Worm (Caenorhabditis elegans) whole organism, late embryonic: ENCODE measurements around the gene D2096.6.

ENCODE experiments used
- C08G9.2 ChIP-seq: sonication (generic microtip); optimal IDR thresholded peaks from 2 replicates; lab custom pipeline; 2016; ENCODE audit warnings: mild to moderate bottlenecking, missing genetic modification characterization, moderate library complexity, missing compliant biosample characterization
- K02D7.2 ChIP-seq: sonication (generic microtip); optimal IDR thresholded peaks from 2 replicates; lab custom pipeline; 2017; ENCODE audit warnings: mild to moderate bottlenecking, missing genetic modification characterization, missing compliant biosample characterization
- T23F11.4 ChIP-seq: fragments of 200-800 bp; sonication (Bioruptor generic); optimal IDR thresholded peaks from 2 replicates; lab custom pipeline; 2018; ENCODE audit warnings: mild to moderate bottlenecking, missing genetic modification characterization, missing compliant biosample characterization
- ahr-1 ChIP-seq: sonication (generic microtip); optimal IDR thresholded peaks from 2 replicates; lab custom pipeline; 2016; ENCODE audit warnings: missing genetic modification characterization, missing compliant biosample characterization
- ceh-14 ChIP-seq: sonication (generic microtip); optimal IDR thresholded peaks from 2 replicates; lab custom pipeline; 2016; ENCODE audit warnings: missing genotype, missing genetic modification characterization, missing compliant biosample characterization
- ceh-18 ChIP-seq: sonication (generic microtip); optimal IDR thresholded peaks from 2 replicates; lab custom pipeline; 2016; ENCODE audit warnings: missing genetic modification characterization, missing compliant biosample characterization
- ceh-19 ChIP-seq: fragments of 200-800 bp; sonication (Bioruptor generic); optimal IDR thresholded peaks from 2 replicates; lab custom pipeline; 2018; ENCODE audit warnings: mild to moderate bottlenecking, missing genetic modification characterization, missing compliant biosample characterization
- ceh-22 ChIP-seq: sonication (generic microtip); optimal IDR thresholded peaks from 2 replicates; lab custom pipeline; 2017; ENCODE audit warnings: missing biosample characterization, missing genetic modification characterization
- ceh-30 ChIP-seq: fragments of 150-350 bp; optimal IDR thresholded peaks from 2 replicates; lab custom pipeline; 2014; ENCODE audit warnings: missing biosample characterization, missing genetic modification characterization
- ceh-31 ChIP-seq: sonication (generic microtip); optimal IDR thresholded peaks from 2 replicates; lab custom pipeline; 2016; ENCODE audit warnings: missing genetic modification characterization, missing compliant biosample characterization
- ceh-45 ChIP-seq: fragments of 200-800 bp; sonication (Bioruptor generic); IDR thresholded peaks from 2 replicates; pipeline ENCODE4 v1.3.6; 2022; ENCODE audit warnings: missing genetic modification reagents, missing genetic modification characterization, missing compliant biosample characterization
- ceh-6 ChIP-seq: fragments of 200-800 bp; sonication (Bioruptor generic); optimal IDR thresholded peaks from 2 replicates; lab custom pipeline; 2018; ENCODE audit warnings: mild to moderate bottlenecking, missing genetic modification characterization, missing compliant biosample characterization
- ceh-9 ChIP-seq: sonication (generic microtip); optimal IDR thresholded peaks from 2 replicates; lab custom pipeline; 2016; ENCODE audit warnings: mild to moderate bottlenecking, missing genetic modification characterization, inconsistent platforms, missing compliant biosample characterization
- che-1 ChIP-seq: sonication (generic microtip); optimal IDR thresholded peaks from 2 replicates; lab custom pipeline; 2016; ENCODE audit warnings: mild to moderate bottlenecking, missing genetic modification characterization, missing compliant biosample characterization
- elt-2 ChIP-seq: sonication (generic microtip); optimal IDR thresholded peaks from 2 replicates; lab custom pipeline; 2016; ENCODE audit warnings: missing genetic modification reagents, missing genetic modification characterization, missing compliant biosample characterization
- fkh-10 ChIP-seq: fragments of 150-350 bp; optimal IDR thresholded peaks from 2 replicates; lab custom pipeline; 2014; ENCODE audit warnings: missing biosample characterization, missing genetic modification reagents, missing genetic modification characterization
- hlh-13 ChIP-seq: fragments of 200-800 bp; sonication (Bioruptor generic); optimal IDR thresholded peaks from 2 replicates; lab custom pipeline; 2018; ENCODE audit warnings: mild to moderate bottlenecking, missing genetic modification characterization, missing compliant biosample characterization
- hlh-15 ChIP-seq: sonication (generic microtip); optimal IDR thresholded peaks from 2 replicates; lab custom pipeline; 2016; ENCODE audit warnings: missing genetic modification characterization, missing compliant biosample characterization
- hlh-6 ChIP-seq: sonication (generic microtip); optimal IDR thresholded peaks from 2 replicates; lab custom pipeline; 2016; ENCODE audit warnings: missing genotype, missing genetic modification characterization, missing compliant biosample characterization
- lim-6 ChIP-seq: sonication (generic microtip); optimal IDR thresholded peaks from 2 replicates; lab custom pipeline; 2016; ENCODE audit warnings: missing genetic modification characterization, missing compliant biosample characterization
- lin-11 ChIP-seq: fragments of 200-800 bp; sonication (Bioruptor generic); optimal IDR thresholded peaks from 2 replicates; lab custom pipeline; 2018; ENCODE audit warnings: mild to moderate bottlenecking, missing genetic modification characterization, missing compliant biosample characterization
- madf-2 ChIP-seq: sonication (generic microtip); optimal IDR thresholded peaks from 2 replicates; lab custom pipeline; 2017; ENCODE audit warnings: missing genetic modification characterization, missing compliant biosample characterization
- nfya-1 ChIP-seq: sonication (generic microtip); optimal IDR thresholded peaks from 2 replicates; lab custom pipeline; 2017; ENCODE audit warnings: missing genetic modification characterization, mild to moderate bottlenecking, missing compliant biosample characterization, antibody characterized with exemption, moderate library complexity
- nhr-11 ChIP-seq: fragments of 150-350 bp; optimal IDR thresholded peaks from 2 replicates; lab custom pipeline; 2014; ENCODE audit warnings: missing biosample characterization, missing genetic modification characterization
- odd-2 ChIP-seq: sonication (generic microtip); optimal IDR thresholded peaks from 2 replicates; lab custom pipeline; 2017; ENCODE audit warnings: antibody characterized with exemption, mild to moderate bottlenecking, missing genetic modification characterization, missing compliant biosample characterization
- pag-3 ChIP-seq: sonication (generic microtip); optimal IDR thresholded peaks from 2 replicates; lab custom pipeline; 2016; ENCODE audit warnings: missing compliant biosample characterization, missing genetic modification characterization, borderline replicate concordance
- pat-9 ChIP-seq: fragments of 200-800 bp; sonication (Bioruptor generic); optimal IDR thresholded peaks from 2 replicates; lab custom pipeline; 2018; ENCODE audit warnings: mild to moderate bottlenecking, missing genetic modification characterization, moderate library complexity, missing compliant biosample characterization
- pax-1 ChIP-seq: fragments of 150-350 bp; optimal IDR thresholded peaks from 2 replicates; lab custom pipeline; 2014; ENCODE audit warnings: missing biosample characterization, missing genetic modification characterization
- pha-2 ChIP-seq: sonication (generic microtip); optimal IDR thresholded peaks from 2 replicates; lab custom pipeline; 2017; ENCODE audit warnings: mild to moderate bottlenecking, missing genetic modification characterization, missing compliant biosample characterization
- pha-4 ChIP-seq: fragments of 150-350 bp; optimal IDR thresholded peaks from 2 replicates; lab custom pipeline; 2018; ENCODE audit warnings: missing biosample characterization, missing genetic modification reagents, missing genetic modification characterization
- pqm-1 ChIP-seq: sonication (generic microtip); optimal IDR thresholded peaks from 2 replicates; lab custom pipeline; 2016; ENCODE audit warnings: missing genetic modification characterization, missing compliant biosample characterization
- rnt-1 ChIP-seq: sonication (generic microtip); optimal IDR thresholded peaks from 2 replicates; lab custom pipeline; 2016; ENCODE audit warnings: missing genetic modification characterization, missing compliant biosample characterization
- sdc-2 ChIP-seq: sonication (generic microtip); optimal IDR thresholded peaks from 2 replicates; lab custom pipeline; 2016; ENCODE audit warnings: missing genotype, missing genetic modification characterization, missing compliant biosample characterization
- sox-4 ChIP-seq: sonication (generic microtip); optimal IDR thresholded peaks from 2 replicates; lab custom pipeline; 2017; ENCODE audit warnings: mild to moderate bottlenecking, missing genetic modification characterization, inconsistent platforms, missing compliant biosample characterization
- syd-9 ChIP-seq: sonication (generic microtip); optimal IDR thresholded peaks from 2 replicates; lab custom pipeline; 2016; ENCODE audit warnings: mild to moderate bottlenecking, missing genetic modification characterization, moderate library complexity, missing compliant biosample characterization
- unc-3 ChIP-seq, 2 experiments: fragments of 200-800 bp in 1 of 2; sonication (Bioruptor generic) in 1 of 2; sonication (generic microtip) in 1 of 2; conservative IDR thresholded peaks in 1 of 2; optimal IDR thresholded peaks in 1 of 2; 2 replicates each; pipeline versions ENCODE4 v1.3.6 to Lab custom; 2016 to 2022; ENCODE audit warnings: missing compliant biosample characterization in 2 of 2, missing genetic modification characterization in 2 of 2, missing genetic modification reagents in 1 of 2
- unc-55 ChIP-seq: sonication (generic microtip); optimal IDR thresholded peaks from 2 replicates; lab custom pipeline; 2017; ENCODE audit warnings: missing biosample characterization, missing genetic modification reagents, missing genetic modification characterization

D2096.6 gene

ce11 chrIV:8375381-8375780 is 6.3 kb upstream of the D2096.6 start (continued):
- TF ChIP-seq lim-6 (tag; lab: Kevin White, UChicago) (no peak), ceh-6 (GFP tag; lab: Kevin White, UChicago) (peak; percentile 87), sdc-2 (tag; lab: Kevin White, UChicago) (peak; percentile 77), pha-2 (tag; lab: Kevin White, UChicago) (peak; percentile 86), nfya-1 (tag; lab: Kevin White, UChicago) (peak; percentile 67), ceh-9 (peak; percentile 9), ceh-19 (GFP tag; lab: Kevin White, UChicago) (peak; percentile 75), C08G9.2 (tag; lab: Kevin White, UChicago) (peak; percentile 69), pha-4 (tag; lab: Kevin White, UChicago) (no peak), pqm-1 (tag; lab: Kevin White, UChicago) (peak; percentile 16), hlh-13 (GFP tag; lab: Kevin White, UChicago) (peak; percentile 83), ahr-1 (tag; lab: Kevin White, UChicago) (peak; percentile 33), madf-2 (tag; lab: Kevin White, UChicago) (peak; percentile 86), syd-9 (peak; percentile 89), ceh-45 (GFP tag; lab: Robert Waterston, UW) (peak; percentile 52; the same call in 1 of the 2 replicates), odd-2 (tag; lab: Kevin White, UChicago) (peak; percentile 79)

ce11 chrIV:8367887-8368286 is 1.1 kb downstream of the D2096.6 start:
- no peak for TF ChIP-seq ceh-22 (tag; lab: Kevin White, UChicago)

- TF ChIP-seq rnt-1 (no peak), hlh-13 (GFP tag; lab: Kevin White, UChicago) (no peak), K02D7.2 (no peak), ceh-18 (tag; lab: Kevin White, UChicago) (no peak), fkh-10 (no peak), ceh-31 (tag; lab: Kevin White, UChicago) (no peak), pqm-1 (tag; lab: Kevin White, UChicago) (no peak), pag-3 (no peak), ceh-30 (tag; lab: Kevin White, UChicago) (no peak), sdc-2 (tag; lab: Kevin White, UChicago) (no peak), T23F11.4 (no peak), ceh-14 (tag; lab: Kevin White, UChicago) (no peak), lin-11 (tag; lab: Kevin White, UChicago) (no peak)
- TF ChIP-seq, all 69 proteins: peak for 0
Observed at ce11 chrIV:8366295-8366694, 2.7 kb downstream of the D2096.6 start, which contains the start of gene aagr-1. aagr-1 (plus strand) TSS chrIV:8366521.

- TF ChIP-seq pax-1 (tag; lab: Kevin White, UChicago), result no peak
- TF ChIP-seq che-1 (tag; lab: Kevin White, UChicago), result no peak
Observed at ce11 chrIV:8363163-8363562, 5.9 kb downstream of the D2096.6 start, which contains the start of gene D2096.12. D2096.12 (plus strand) TSS chrIV:8363463.

- no peak for TF ChIP-seq hlh-6 (tag; lab: Kevin White, UChicago)
- no peak for TF ChIP-seq ahr-1 (tag; lab: Kevin White, UChicago)
- no peak for TF ChIP-seq nhr-11 (tag; lab: Kevin White, UChicago)
- TF ChIP-seq unc-3 (GFP tag; conservative IDR thresholded peaks at IDR 0.05; lab: Robert Waterston, UW), result no peak
- no peak for TF ChIP-seq unc-3 (tag; optimal IDR thresholded peaks at IDR 0.05; lab: Kevin White, UChicago)
- no peak for TF ChIP-seq lin-11 (tag; lab: Kevin White, UChicago)
- no peak for TF ChIP-seq elt-2
- TF ChIP-seq nfya-1 (tag; lab: Kevin White, UChicago), result no peak
- TF ChIP-seq fkh-10, result no peak
- TF ChIP-seq pha-2 (tag; lab: Kevin White, UChicago), result no peak
- no peak for TF ChIP-seq ceh-9
- no peak for TF ChIP-seq sox-4 (tag; lab: Kevin White, UChicago)
- TF ChIP-seq pat-9, result no peak
- no peak for TF ChIP-seq C08G9.2 (tag; lab: Kevin White, UChicago)
- TF ChIP-seq unc-55, result no peak
- TF ChIP-seq hlh-15, result no peak
Observed at ce11 chrIV:8360817-8361216, 8.2 kb downstream of the D2096.6 start, which contains the start of gene sqv-1. sqv-1 (plus strand) TSS chrIV:8361117.
